Worm (Caenorhabditis elegans) whole organism, L4 larva: Measurements from ENCODE around the gene str-39.
A peak's percentile ranks its signal among the peaks of the same experiment; 100 is the strongest.

Experiments used
- F44E2.7 ChIP-seq: fragments of 200-800 bp; sonication (Bioruptor generic); IDR thresholded peaks from 2 replicates; pipeline ENCODE4 v2.1.2; 2022; ENCODE audit warnings: missing genetic modification characterization, missing compliant biosample characterization
- aha-1 ChIP-seq: fragments of 150-350 bp; peaks from one replicate; lab custom pipeline; 2014; ENCODE audit warnings: missing biosample characterization, missing genetic modification characterization
- attf-4 ChIP-seq: sonication (generic microtip); optimal IDR thresholded peaks from 3 replicates; lab custom pipeline; 2017; ENCODE audit warnings: missing biosample characterization, missing genetic modification characterization
- ceh-28 ChIP-seq: fragments of 150-350 bp; optimal IDR thresholded peaks from 2 replicates; lab custom pipeline; 2014; ENCODE audit warnings: missing biosample characterization, missing genetic modification reagents, missing genetic modification characterization
- ceh-44 ChIP-seq: fragments of 200-800 bp; sonication (Bioruptor generic); IDR thresholded peaks from 2 replicates; pipeline ENCODE4 v1.3.6; 2022; ENCODE audit warnings: missing genetic modification reagents, missing genetic modification characterization, missing compliant biosample characterization
- ces-1 ChIP-seq: fragments of 150-350 bp; sonication (generic microtip); optimal IDR thresholded peaks from 4 replicates; lab custom pipeline; 2014; ENCODE audit warnings: missing biosample characterization, missing genetic modification reagents, missing genetic modification characterization
- daf-16 ChIP-seq, 3 experiments: sonication (generic microtip); optimal IDR thresholded peaks; 2 replicates each; lab custom pipeline; 2016 to 2017; ENCODE audit warnings: missing genetic modification characterization in 3 of 3, missing genetic modification reagents in 3 of 3, mild to moderate bottlenecking in 2 of 3, missing compliant biosample characterization in 2 of 3, missing biosample characterization in 1 of 3, moderate library complexity in 1 of 3
- daf-19 ChIP-seq: fragments of 200-800 bp; sonication (Bioruptor generic); conservative IDR thresholded peaks from 2 replicates; pipeline ENCODE4 v1.3.6; 2022; ENCODE audit warnings: missing genetic modification characterization, missing compliant biosample characterization
- daf-8 ChIP-seq: fragments of 200-800 bp; sonication (Bioruptor generic); IDR thresholded peaks from 2 replicates; pipeline ENCODE4 v1.3.6; 2022; ENCODE audit warnings: missing genetic modification characterization, missing compliant biosample characterization
- dmd-6 ChIP-seq: fragments of 200-800 bp; sonication (Bioruptor generic); IDR thresholded peaks from 2 replicates; pipeline ENCODE4 v1.3.6; 2022; ENCODE audit warnings: missing genetic modification reagents, missing genetic modification characterization, missing compliant biosample characterization
- dmd-9 ChIP-seq: fragments of 200-800 bp; sonication (Bioruptor generic); IDR thresholded peaks from 2 replicates; pipeline ENCODE4 v1.3.6; 2022; ENCODE audit warnings: missing genetic modification reagents, missing genetic modification characterization, missing compliant biosample characterization
- lin-13 ChIP-seq: fragments of 150-350 bp; optimal IDR thresholded peaks from 2 replicates; lab custom pipeline; 2014; ENCODE audit warnings: missing biosample characterization, missing genetic modification reagents, missing genetic modification characterization
- lin-29 ChIP-seq: fragments of 200-800 bp; sonication (Bioruptor generic); IDR thresholded peaks from 2 replicates; pipeline ENCODE4 v1.3.6; 2022; ENCODE audit warnings: missing genetic modification reagents, missing genetic modification characterization, missing compliant biosample characterization
- lin-38 ChIP-seq: fragments of 200-800 bp; sonication (Bioruptor generic); IDR thresholded peaks from 2 replicates; pipeline ENCODE4 v1.3.6; 2022; ENCODE audit warnings: missing genetic modification reagents, missing genetic modification characterization, missing compliant biosample characterization
- lin-39 ChIP-seq: fragments of 150-350 bp; optimal IDR thresholded peaks from 2 replicates; lab custom pipeline; 2014; ENCODE audit warnings: missing biosample characterization, missing genetic modification reagents, missing genetic modification characterization
- madf-5 ChIP-seq, 2 experiments: fragments of 200-800 bp; sonication (Bioruptor generic); IDR thresholded peaks; 2 replicates each; pipeline ENCODE4 v1.3.6; 2022; ENCODE audit warnings: missing compliant biosample characterization in 2 of 2, missing genetic modification characterization in 2 of 2
- mes-2 ChIP-seq: sonication (generic microtip); optimal IDR thresholded peaks from 2 replicates; lab custom pipeline; 2016; ENCODE audit warnings: missing genotype, mild to moderate bottlenecking, missing genetic modification characterization, missing compliant biosample characterization; ENCODE audit not compliant: poor library complexity, severe bottlenecking
- mxl-3 ChIP-seq: fragments of 200-800 bp; sonication (Bioruptor generic); optimal IDR thresholded peaks from 2 replicates; lab custom pipeline; 2018; ENCODE audit warnings: mild to moderate bottlenecking, missing genetic modification characterization, missing compliant biosample characterization
- nhr-28 ChIP-seq: fragments of 150-350 bp; optimal IDR thresholded peaks from 2 replicates; lab custom pipeline; 2014; ENCODE audit warnings: missing biosample characterization, missing genetic modification characterization
- nhr-48 ChIP-seq: sonication (generic microtip); optimal IDR thresholded peaks from 2 replicates; lab custom pipeline; 2016; ENCODE audit warnings: mild to moderate bottlenecking, missing genetic modification characterization, missing compliant biosample characterization
- nhr-76 ChIP-seq: fragments of 150-350 bp; optimal IDR thresholded peaks from 2 replicates; lab custom pipeline; 2014; ENCODE audit warnings: missing biosample characterization, missing genetic modification characterization
- nhr-77 ChIP-seq: fragments of 150-350 bp; optimal IDR thresholded peaks from 2 replicates; lab custom pipeline; 2014; ENCODE audit warnings: missing biosample characterization, missing genetic modification characterization
- pha-4 ChIP-seq, 2 experiments: fragments of 150-350 bp in 1 of 2; fragments of 200-800 bp in 1 of 2; sonication (Bioruptor generic) in 1 of 2; IDR thresholded peaks in 1 of 2; optimal IDR thresholded peaks in 1 of 2; 2 replicates each; pipeline versions ENCODE4 v1.3.6 to Lab custom; 2014 to 2022; ENCODE audit warnings: missing genetic modification characterization in 2 of 2, missing genetic modification reagents in 2 of 2, missing biosample characterization in 1 of 2, missing compliant biosample characterization in 1 of 2
- pqm-1 ChIP-seq: sonication (generic microtip); optimal IDR thresholded peaks from 2 replicates; lab custom pipeline; 2017; ENCODE audit warnings: missing biosample characterization, missing genetic modification characterization
- saeg-2 ChIP-seq: fragments of 200-800 bp; sonication (Bioruptor generic); IDR thresholded peaks from 2 replicates; pipeline ENCODE4 v1.3.6; 2022; ENCODE audit warnings: missing genetic modification reagents, missing genetic modification characterization, missing compliant biosample characterization
- snpc-4 ChIP-seq: fragments of 150-350 bp; optimal IDR thresholded peaks from 2 replicates; lab custom pipeline; 2014; ENCODE audit warnings: missing biosample characterization, missing genetic modification characterization
- tra-1 ChIP-seq: fragments of 200-800 bp; sonication (Bioruptor generic); IDR thresholded peaks from 2 replicates; pipeline ENCODE4 v1.3.6; 2022; ENCODE audit warnings: missing genetic modification reagents, missing genetic modification characterization, missing compliant biosample characterization
- zfp-2 ChIP-seq: sonication (generic microtip); optimal IDR thresholded peaks from 2 replicates; lab custom pipeline; 2016; ENCODE audit warnings: mild to moderate bottlenecking, missing genetic modification characterization, missing compliant biosample characterization
- zip-11 ChIP-seq: fragments of 200-800 bp; sonication (Bioruptor generic); IDR thresholded peaks from 2 replicates; pipeline ENCODE4 v1.3.6; 2022; ENCODE audit warnings: missing genetic modification characterization, missing compliant biosample characterization

str-39 gene

ce11 chrV:2896198-2896660, 16.5 kb upstream of the str-39 start, which contains the start of gene pals-32:
TSS of gene pals-32 (plus strand) at chrV:2896610.
- TF ChIP-seq pqm-1, result peak; percentile 69
- TF ChIP-seq lin-38 (GFP tag; lab: Robert Waterston, UW), result no peak
- TF ChIP-seq saeg-2 (GFP tag; lab: Robert Waterston, UW), result no peak
- TF ChIP-seq nhr-28 (tag; lab: Kevin White, UChicago), result peak; percentile 55
- no peak for TF ChIP-seq daf-16 (GFP tag; optimal IDR thresholded peaks at IDR 0.05; lab: Kevin White, UChicago)
- TF ChIP-seq daf-16 (tag; optimal IDR thresholded peaks at IDR 0.05; lab: Kevin White, UChicago), result peak; percentile 62

ce11 chrV:2892976-2893375, 13.3 kb upstream of the str-39 start, which contains the start of gene srh-127:
TSS of gene srh-127 (plus strand) at chrV:2893276.
- TF ChIP-seq nhr-77 (tag; lab: Kevin White, UChicago) (no peak), lin-13 (GFP tag; lab: Kevin White, UChicago) (no peak), daf-19 (GFP tag; lab: Robert Waterston, UW) (no peak), snpc-4 (tag; lab: Kevin White, UChicago) (no peak), ceh-44 (GFP tag; lab: Robert Waterston, UW) (no peak), lin-39 (tag; lab: Kevin White, UChicago) (no peak), madf-5 (GFP tag; IDR thresholded peaks at IDR 0.05; lab: Robert Waterston, UW) (no peak), mxl-3 (no peak)
- TF ChIP-seq, all 104 proteins: peak for 0

- peak; percentile 23 for TF ChIP-seq nhr-28 (tag; lab: Kevin White, UChicago)
- TF ChIP-seq daf-8 (GFP tag; lab: Robert Waterston, UW), result no peak
- no peak for TF ChIP-seq tra-1 (GFP tag; lab: Robert Waterston, UW)
- no peak for TF ChIP-seq nhr-48
- TF ChIP-seq nhr-76 (tag; lab: Kevin White, UChicago), result no peak
- TF ChIP-seq mes-2 (tag; lab: Kevin White, UChicago), result no peak
- TF ChIP-seq F44E2.7 (GFP tag; lab: Robert Waterston, UW), result no peak
- TF ChIP-seq, all 104 proteins: peak for 1
These were observed 12.2 kb upstream of the str-39 start, which contains the start of gene F37B4.15 for ce11 chrV:2891927-2892326. TSS of gene F37B4.15 (plus strand) at chrV:2892227.

ce11 chrV:2888681-2889080, 9.0 kb upstream of the str-39 start, which contains the start of gene srw-4:
TSS of gene srw-4 (minus strand) at chrV:2888781.
- TF ChIP-seq ces-1 (no peak), ceh-28 (no peak), dmd-9 (no peak), pha-4 (GFP tag; IDR thresholded peaks at IDR 0.05; lab: Robert Waterston, UW) (no peak), pha-4 (tag; optimal IDR thresholded peaks at IDR 0.05; lab: Kevin White, UChicago) (no peak), daf-16 (GFP tag; optimal IDR thresholded peaks at IDR 0.05; lab: Kevin White, UChicago) (no peak), daf-16 (tag; optimal IDR thresholded peaks at IDR 0.05; lab: Kevin White, UChicago) (no peak)

ce11 chrV:2888265-2888664, 8.6 kb upstream of the str-39 start:
- TF ChIP-seq ceh-44 (GFP tag; lab: Robert Waterston, UW), result no peak
- peak; percentile 93 for TF ChIP-seq aha-1 (tag; lab: Kevin White, UChicago)

- no peak for TF ChIP-seq lin-29 (GFP tag; lab: Robert Waterston, UW)
- no peak for TF ChIP-seq attf-4 (tag; lab: Kevin White, UChicago)
- no peak for TF ChIP-seq dmd-6 (GFP tag; lab: Robert Waterston, UW)
- no peak for TF ChIP-seq zfp-2 (tag; lab: Kevin White, UChicago)
- no peak for TF ChIP-seq zip-11
These were observed 4.7 kb upstream of the str-39 start, which contains the start of gene sre-24 for ce11 chrV:2884411-2884810. TSS of gene sre-24 (plus strand) at chrV:2884711.
